Worm (Caenorhabditis elegans) whole organism, midembryonic: ENCODE measurements around the gene srr-10.

Experiments used
- T22C8.4 ChIP-seq: fragments of 200-800 bp; sonication (Bioruptor generic); IDR thresholded peaks from 2 replicates; pipeline ENCODE4 v1.3.6; 2022; ENCODE audit warnings: missing genetic modification characterization, missing compliant biosample characterization
- cog-1 ChIP-seq: sonication (generic microtip); optimal IDR thresholded peaks from 2 replicates; lab custom pipeline; 2016; ENCODE audit warnings: missing genetic modification characterization, missing compliant biosample characterization
- flt-1 ChIP-seq: fragments of 200-800 bp; sonication (Bioruptor generic); IDR thresholded peaks from 2 replicates; pipeline ENCODE4 v1.3.6; 2022; ENCODE audit warnings: missing genetic modification characterization, missing compliant biosample characterization
- klf-2 ChIP-seq: fragments of 200-800 bp; sonication (Bioruptor generic); conservative IDR thresholded peaks from 2 replicates; pipeline ENCODE4 v1.3.6; 2022; ENCODE audit warnings: missing genetic modification reagents, missing genetic modification characterization, missing compliant biosample characterization
- med-1 ChIP-seq: sonication (generic microtip); optimal IDR thresholded peaks from 2 replicates; lab custom pipeline; 2017; ENCODE audit warnings: missing genetic modification characterization, mild to moderate bottlenecking, missing compliant biosample characterization, antibody characterized with exemption, missing genetic modification reagents; ENCODE audit not compliant: insufficient read depth
- ref-1 ChIP-seq: fragments of 200-800 bp; sonication (Bioruptor generic); conservative IDR thresholded peaks from 2 replicates; pipeline ENCODE4 v1.3.6; 2022; ENCODE audit warnings: missing genetic modification reagents, missing genetic modification characterization, missing compliant biosample characterization
- tab-1 ChIP-seq: fragments of 200-800 bp; sonication (Bioruptor generic); IDR thresholded peaks from 2 replicates; pipeline ENCODE4 v1.3.6; 2022; ENCODE audit warnings: missing genetic modification characterization, missing compliant biosample characterization
- ztf-23 ChIP-seq: fragments of 200-800 bp; sonication (Bioruptor generic); IDR thresholded peaks from 2 replicates; pipeline ENCODE4 v1.3.6; 2022; ENCODE audit warnings: missing genetic modification reagents, missing genetic modification characterization, missing compliant biosample characterization
- ztf-29 ChIP-seq: fragments of 200-800 bp; sonication (Bioruptor generic); IDR thresholded peaks from 2 replicates; pipeline ENCODE4 v1.3.6; 2022; ENCODE audit warnings: missing genetic modification reagents, missing genetic modification characterization, missing compliant biosample characterization

DNA sequence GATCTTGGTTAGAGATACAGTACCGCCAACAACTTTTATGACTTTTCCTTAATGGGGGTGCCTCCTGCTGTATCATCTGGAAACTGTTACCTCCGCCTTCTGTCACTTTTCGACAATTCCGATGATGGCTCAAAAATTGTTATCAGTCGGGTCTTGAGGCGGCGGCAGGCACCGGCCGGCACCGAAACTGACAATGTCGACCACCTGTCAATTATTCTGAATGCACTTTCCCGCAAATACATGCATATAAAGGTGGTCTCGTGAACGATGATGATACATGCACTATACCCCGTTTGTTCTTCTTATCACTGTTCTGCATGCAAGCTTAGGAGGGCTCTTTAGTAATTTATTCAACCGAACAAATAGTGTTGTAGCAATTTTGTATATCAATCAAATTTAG, 8.6 kb downstream of the srr-10 start:
- TF ChIP-seq flt-1 (GFP tag; lab: Robert Waterston, UW): no peak
- no peak for TF ChIP-seq cog-1 (tag; lab: Kevin White, UChicago)
- TF ChIP-seq tab-1 (GFP tag; lab: Robert Waterston, UW): no peak
- TF ChIP-seq T22C8.4 (GFP tag; lab: Robert Waterston, UW): no peak
- TF ChIP-seq klf-2 (GFP tag; lab: Robert Waterston, UW): no peak
- no peak for TF ChIP-seq med-1 (GFP tag; lab: Kevin White, UChicago)
- no peak for TF ChIP-seq ztf-23 (GFP tag; lab: Robert Waterston, UW)
- TF ChIP-seq ref-1 (GFP tag; lab: Robert Waterston, UW): no peak
- TF ChIP-seq ztf-29: no peak
